Worm (Caenorhabditis elegans) whole organism, young adult: ENCODE results near the gene Y57G7A.6.

Experiments
- B0261.1 ChIP-seq: sonication (generic microtip); optimal IDR thresholded peaks from 2 replicates; lab custom pipeline; 2016; ENCODE audit warnings: mild to moderate bottlenecking, missing genetic modification characterization, moderate library complexity, missing compliant biosample characterization
- C06A6.2 ChIP-seq: fragments of 200-800 bp; sonication (Bioruptor generic); conservative IDR thresholded peaks from 2 replicates; pipeline ENCODE4 v1.3.6; 2022; ENCODE audit warnings: missing genetic modification characterization, missing compliant biosample characterization
- C17E4.6 ChIP-seq: fragments of 200-800 bp; sonication (Bioruptor generic); IDR thresholded peaks from 2 replicates; pipeline ENCODE4 v1.3.6; 2022; ENCODE audit warnings: missing genetic modification reagents, missing genetic modification characterization, missing compliant biosample characterization
- F37B4.10 ChIP-seq: fragments of 200-800 bp; sonication (Bioruptor generic); IDR thresholded peaks from 2 replicates; pipeline ENCODE4 v1.3.6; 2022; ENCODE audit warnings: missing genetic modification characterization, missing compliant biosample characterization
- F55B11.4 ChIP-seq: sonication (generic microtip); optimal IDR thresholded peaks from 2 replicates; lab custom pipeline; 2016; ENCODE audit warnings: missing compliant biosample characterization, missing genetic modification characterization, borderline replicate concordance; ENCODE audit not compliant: insufficient read depth
- F57A8.1 ChIP-seq: fragments of 200-800 bp; sonication (Bioruptor generic); optimal IDR thresholded peaks from 2 replicates; lab custom pipeline; 2018; ENCODE audit warnings: mild to moderate bottlenecking, missing genetic modification characterization, moderate library complexity, missing compliant biosample characterization
- Y53G8AR.9 ChIP-seq: fragments of 200-800 bp; sonication (Bioruptor generic); conservative IDR thresholded peaks from 2 replicates; pipeline ENCODE4 v1.3.6; 2022; ENCODE audit warnings: missing genetic modification reagents, missing genetic modification characterization, missing compliant biosample characterization
- Y67H2A.10 ChIP-seq: fragments of 200-800 bp; sonication (Bioruptor generic); conservative IDR thresholded peaks from 2 replicates; pipeline ENCODE4 v1.3.6; 2022; ENCODE audit warnings: missing genetic modification reagents, missing genetic modification characterization, missing compliant biosample characterization
- Y95B8A.8 ChIP-seq: fragments of 200-800 bp; sonication (Bioruptor generic); IDR thresholded peaks from 2 replicates; pipeline ENCODE4 v1.3.6; 2022; ENCODE audit warnings: missing genetic modification reagents, missing genetic modification characterization, missing compliant biosample characterization
- ZK185.1 ChIP-seq: sonication (generic microtip); optimal IDR thresholded peaks from 2 replicates; lab custom pipeline; 2016; ENCODE audit warnings: mild to moderate bottlenecking, missing genetic modification characterization, missing compliant biosample characterization; ENCODE audit not compliant: poor library complexity, severe bottlenecking
- aptf-3 ChIP-seq: fragments of 200-800 bp; sonication (Bioruptor generic); IDR thresholded peaks from 2 replicates; pipeline ENCODE4 v1.3.6; 2022; ENCODE audit warnings: missing genetic modification characterization, missing compliant biosample characterization
- atf-7 ChIP-seq: sonication (generic microtip); optimal IDR thresholded peaks from 2 replicates; lab custom pipeline; 2017; ENCODE audit warnings: mild to moderate bottlenecking, missing genetic modification characterization, missing compliant biosample characterization
- athp-1 ChIP-seq: sonication (generic microtip); optimal IDR thresholded peaks from 2 replicates; lab custom pipeline; 2017; ENCODE audit warnings: mild to moderate bottlenecking, missing genetic modification characterization, missing compliant biosample characterization
- attf-3 ChIP-seq: fragments of 200-800 bp; sonication (Bioruptor generic); conservative IDR thresholded peaks from 2 replicates; pipeline ENCODE4 v1.3.6; 2022; ENCODE audit warnings: missing genetic modification reagents, missing genetic modification characterization, missing compliant biosample characterization
- ccch-3 ChIP-seq: fragments of 200-800 bp; sonication (Bioruptor generic); optimal IDR thresholded peaks from 2 replicates; lab custom pipeline; 2018; ENCODE audit warnings: mild to moderate bottlenecking, missing genetic modification characterization, missing compliant biosample characterization
- ceh-27 ChIP-seq: fragments of 200-800 bp; sonication (Bioruptor generic); optimal IDR thresholded peaks from 2 replicates; lab custom pipeline; 2018; ENCODE audit warnings: mild to moderate bottlenecking, missing genetic modification characterization, moderate library complexity, missing compliant biosample characterization
- ceh-91 ChIP-seq: fragments of 200-800 bp; sonication (Bioruptor generic); IDR thresholded peaks from 2 replicates; pipeline ENCODE4 v1.3.6; 2022; ENCODE audit warnings: missing genetic modification reagents, missing genetic modification characterization, missing compliant biosample characterization
- chd-7 ChIP-seq: sonication (generic microtip); optimal IDR thresholded peaks from 2 replicates; lab custom pipeline; 2016; ENCODE audit warnings: mild to moderate bottlenecking, missing genetic modification characterization, moderate library complexity, missing compliant biosample characterization
- egl-18 ChIP-seq: fragments of 200-800 bp; sonication (Bioruptor generic); IDR thresholded peaks from 2 replicates; pipeline ENCODE4 v1.3.6; 2022; ENCODE audit warnings: missing genetic modification reagents, missing genetic modification characterization, missing compliant biosample characterization
- egrh-3 ChIP-seq: fragments of 200-800 bp; sonication (Bioruptor generic); IDR thresholded peaks from 2 replicates; pipeline ENCODE4 v1.3.6; 2022; ENCODE audit warnings: missing genetic modification reagents, missing genetic modification characterization, missing compliant biosample characterization
- ekl-4 ChIP-seq: fragments of 200-800 bp; sonication (Bioruptor generic); IDR thresholded peaks from 2 replicates; pipeline ENCODE4 v1.3.6; 2022; ENCODE audit warnings: missing genetic modification reagents, missing genetic modification characterization, missing compliant biosample characterization
- him-1 ChIP-seq: sonication (generic microtip); optimal IDR thresholded peaks from 2 replicates; lab custom pipeline; 2016; ENCODE audit warnings: missing genotype, missing genetic modification reagents, missing genetic modification characterization, missing compliant biosample characterization
- hlh-12 ChIP-seq: sonication (generic microtip); optimal IDR thresholded peaks from 2 replicates; lab custom pipeline; 2016; ENCODE audit warnings: missing genetic modification characterization, missing compliant biosample characterization
- hmg-1.2 ChIP-seq: fragments of 200-800 bp; sonication (Bioruptor generic); IDR thresholded peaks from 2 replicates; pipeline ENCODE4 v1.3.6; 2022; ENCODE audit warnings: missing genetic modification reagents, missing genetic modification characterization, missing compliant biosample characterization
- hsf-1 ChIP-seq: fragments of 200-800 bp; sonication (Bioruptor generic); IDR thresholded peaks from 2 replicates; pipeline ENCODE4 v1.3.6; 2022; ENCODE audit warnings: missing genetic modification reagents, missing genetic modification characterization, missing compliant biosample characterization
- let-526 ChIP-seq: fragments of 200-800 bp; sonication (Bioruptor generic); IDR thresholded peaks from 2 replicates; pipeline ENCODE4 v1.3.6; 2022; ENCODE audit warnings: missing genetic modification reagents, missing genetic modification characterization, missing compliant biosample characterization
- lin-26 ChIP-seq: fragments of 200-800 bp; sonication (Bioruptor generic); IDR thresholded peaks from 2 replicates; pipeline ENCODE4 v1.3.6; 2022; ENCODE audit warnings: missing genetic modification reagents, missing genetic modification characterization, missing compliant biosample characterization
- lin-40 ChIP-seq: sonication (generic microtip); optimal IDR thresholded peaks from 2 replicates; lab custom pipeline; 2016; ENCODE audit warnings: missing genetic modification characterization, mild to moderate bottlenecking, missing compliant biosample characterization, missing genotype, missing genetic modification reagents
- lin-54 ChIP-seq: fragments of 200-800 bp; sonication (Bioruptor generic); optimal IDR thresholded peaks from 2 replicates; lab custom pipeline; 2018; ENCODE audit warnings: mild to moderate bottlenecking, missing genetic modification characterization, missing compliant biosample characterization
- lsl-1 ChIP-seq: fragments of 200-800 bp; sonication (Bioruptor generic); optimal IDR thresholded peaks from 2 replicates; lab custom pipeline; 2018; ENCODE audit warnings: mild to moderate bottlenecking, missing genetic modification characterization, moderate library complexity, missing compliant biosample characterization
- mes-4 ChIP-seq: sonication (generic microtip); optimal IDR thresholded peaks from 2 replicates; lab custom pipeline; 2016; ENCODE audit warnings: missing genotype, missing genetic modification characterization, missing compliant biosample characterization
- repo-1 ChIP-seq: sonication (generic microtip); optimal IDR thresholded peaks from 2 replicates; lab custom pipeline; 2017; ENCODE audit warnings: mild to moderate bottlenecking, missing genetic modification characterization, missing compliant biosample characterization
- snpc-1.3 ChIP-seq: sonication (generic microtip); optimal IDR thresholded peaks from 2 replicates; lab custom pipeline; 2017; ENCODE audit warnings: missing genetic modification characterization, mild to moderate bottlenecking, missing compliant biosample characterization, antibody characterized with exemption, moderate library complexity, missing genotype, missing genetic modification reagents; ENCODE audit not compliant: insufficient read depth
- snpc-4 ChIP-seq, 5 experiments: fragments of 150-350 bp in 1 of 5; sonication (generic microtip) in 4 of 5; optimal IDR thresholded peaks; 2 replicates each; lab custom pipeline; 2014 to 2018; ENCODE audit warnings: missing genetic modification characterization in 5 of 5, missing biosample characterization in 3 of 5, antibody characterized with exemption in 2 of 5, mild to moderate bottlenecking in 2 of 5, missing compliant biosample characterization in 2 of 5, missing genotype in 2 of 5, moderate library complexity in 2 of 5, missing genetic modification reagents in 1 of 5
- sptf-2 ChIP-seq: fragments of 200-800 bp; sonication (Bioruptor generic); optimal IDR thresholded peaks from 2 replicates; lab custom pipeline; 2018; ENCODE audit warnings: mild to moderate bottlenecking, missing genetic modification characterization, missing compliant biosample characterization
- tbp1 ChIP-seq: fragments of 200-800 bp; sonication (Bioruptor generic); optimal IDR thresholded peaks from 2 replicates; lab custom pipeline; 2018; ENCODE audit warnings: mild to moderate bottlenecking, missing genetic modification characterization, missing compliant biosample characterization
- tbx-9 ChIP-seq: sonication (generic microtip); optimal IDR thresholded peaks from 2 replicates; lab custom pipeline; 2016; ENCODE audit warnings: borderline replicate concordance, missing genetic modification characterization, inconsistent platforms, missing compliant biosample characterization
- unc-62 ChIP-seq: fragments of 150-350 bp; optimal IDR thresholded peaks from 2 replicates; lab custom pipeline; 2014; ENCODE audit warnings: missing biosample characterization, missing genetic modification reagents, missing genetic modification characterization
- ztf-3 ChIP-seq: fragments of 200-800 bp; sonication (Bioruptor generic); optimal IDR thresholded peaks from 2 replicates; lab custom pipeline; 2018; ENCODE audit warnings: mild to moderate bottlenecking, missing genetic modification characterization, missing compliant biosample characterization
- ztf-6 ChIP-seq: fragments of 200-800 bp; sonication (Bioruptor generic); IDR thresholded peaks from 2 replicates; pipeline ENCODE4 v1.3.6; 2022; ENCODE audit warnings: missing genetic modification reagents, missing genetic modification characterization, missing compliant biosample characterization

Y57G7A.6 gene

ce11 chrII:1275439-1275838 lies 10.0 kb downstream of the Y57G7A.6 start, which contains the start of gene Y57G7A.5 (continued):
- TF ChIP-seq ztf-6 (GFP tag; lab: Robert Waterston, UW) = no peak

DNA sequence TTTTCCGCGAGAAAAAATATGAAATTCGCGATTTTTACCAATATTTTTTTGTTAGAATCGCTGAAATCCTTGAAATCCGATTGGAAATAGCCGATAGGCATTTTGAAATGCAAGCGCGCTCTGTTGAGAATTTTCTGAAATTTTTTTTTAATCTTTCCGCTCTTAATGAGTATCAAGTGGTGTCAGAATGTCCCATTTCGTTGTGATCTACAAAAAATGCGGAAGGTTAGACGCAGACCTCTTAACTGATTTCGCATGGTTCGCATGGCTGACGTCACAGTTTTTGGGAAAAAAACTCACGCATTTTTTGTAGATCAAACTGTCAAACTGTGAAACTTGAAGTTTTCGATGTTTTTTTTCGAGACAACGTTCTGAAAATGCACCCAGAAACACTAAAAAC lies 13.6 kb downstream of the Y57G7A.6 start, which contains the start of gene srw-66:
Gene srw-66, minus strand, starts transcription at position 101 of the 400 bp plus-strand sequence.
- TF ChIP-seq hlh-12 (tag; lab: Kevin White, UChicago) = no peak
- no peak for TF ChIP-seq ekl-4 (GFP tag; lab: Robert Waterston, UW)
- no peak for TF ChIP-seq tbp1 (GFP tag; lab: Kevin White, UChicago)
- no peak for TF ChIP-seq tbx-9 (tag; lab: Kevin White, UChicago)
- no peak for TF ChIP-seq hmg-1.2 (GFP tag; lab: Robert Waterston, UW)

ce11 chrII:1266790-1267189 lies 18.6 kb downstream of the Y57G7A.6 start, which contains the start of gene oac-30:
TSS of gene oac-30 (minus strand) at chrII:1266890.
- TF ChIP-seq tbx-9 (tag; lab: Kevin White, UChicago) = no peak
- no peak for TF ChIP-seq repo-1 (tag; lab: Kevin White, UChicago)
- no peak for TF ChIP-seq chd-7 (tag; lab: Kevin White, UChicago)
- TF ChIP-seq snpc-4 (GFP tag; optimal IDR thresholded peaks at IDR 0.05; lab: Kevin White, UChicago) = no peak
- no peak for TF ChIP-seq snpc-4 (tag; optimal IDR thresholded peaks at IDR 0.05; lab: Kevin White, UChicago)
- no peak for TF ChIP-seq mes-4
- TF ChIP-seq Y53G8AR.9 (GFP tag; lab: Robert Waterston, UW) = no peak
- TF ChIP-seq athp-1 (tag; lab: Kevin White, UChicago) = no peak
- no peak for TF ChIP-seq hsf-1 (GFP tag; lab: Robert Waterston, UW)
- TF ChIP-seq C17E4.6 (GFP tag; lab: Robert Waterston, UW) = no peak
- TF ChIP-seq ZK185.1 (tag; lab: Kevin White, UChicago) = no peak
- TF ChIP-seq lin-54 = no peak
- no peak for TF ChIP-seq lin-40 (tag; lab: Kevin White, UChicago)
- no peak for TF ChIP-seq B0261.1 (tag; lab: Kevin White, UChicago)
- TF ChIP-seq hmg-1.2 (GFP tag; lab: Robert Waterston, UW) = no peak

ce11 chrII:1258634-1259033 lies 26.8 kb downstream of the Y57G7A.6 start, which contains the start of gene clpr-2:
TSS of gene clpr-2 (plus strand) at chrII:1258934.
- TF ChIP-seq egrh-3 (GFP tag; lab: Robert Waterston, UW) = no peak
- no peak for TF ChIP-seq attf-3
- TF ChIP-seq Y67H2A.10 = no peak
- no peak for TF ChIP-seq C06A6.2
- TF ChIP-seq lsl-1 (GFP tag; lab: Kevin White, UChicago) = no peak
- TF ChIP-seq F57A8.1 (GFP tag; lab: Kevin White, UChicago) = no peak
- TF ChIP-seq hmg-1.2 (GFP tag; lab: Robert Waterston, UW) = no peak
- no peak for TF ChIP-seq unc-62 (GFP tag; lab: Kevin White, UChicago)
- TF ChIP-seq hsf-1 (GFP tag; lab: Robert Waterston, UW) = no peak
- no peak for TF ChIP-seq aptf-3
- no peak for TF ChIP-seq chd-7 (tag; lab: Kevin White, UChicago)
- TF ChIP-seq ztf-3 (GFP tag; lab: Kevin White, UChicago) = no peak
- no peak for TF ChIP-seq F37B4.10
- no peak for TF ChIP-seq snpc-1.3 (tag; lab: Kevin White, UChicago)

DNA sequence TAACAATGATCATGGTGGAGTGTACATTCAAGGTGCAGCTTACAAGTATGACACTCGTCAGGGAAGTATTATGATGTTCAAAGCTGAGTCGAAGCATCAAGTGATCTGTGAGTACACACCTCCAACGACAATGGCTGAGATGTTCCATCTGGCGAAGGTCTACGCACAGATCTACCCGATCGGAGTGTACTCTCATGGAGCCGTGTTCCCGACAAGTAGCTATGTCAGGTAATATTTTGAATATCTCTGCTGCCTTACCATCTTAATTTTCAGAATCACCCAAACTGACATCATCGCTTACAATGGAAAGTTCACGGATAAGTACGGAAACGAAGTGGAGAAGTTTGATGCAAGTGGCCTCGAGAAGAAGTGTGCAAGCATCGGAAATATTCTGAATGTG lies 28.7 kb downstream of the Y57G7A.6 start:
- no peak for TF ChIP-seq egl-18 (GFP tag; lab: Robert Waterston, UW)
- TF ChIP-seq ccch-3 (GFP tag; lab: Kevin White, UChicago) = no peak
- TF ChIP-seq F55B11.4 (tag; lab: Kevin White, UChicago) = no peak
- TF ChIP-seq sptf-2 (GFP tag; lab: Kevin White, UChicago) = no peak
- TF ChIP-seq lin-26 (GFP tag; lab: Robert Waterston, UW) = no peak
- no peak for TF ChIP-seq atf-7 (tag; lab: Kevin White, UChicago)
- no peak for TF ChIP-seq ceh-91
- TF ChIP-seq ceh-27 (GFP tag; lab: Kevin White, UChicago) = no peak
- TF ChIP-seq him-1 = no peak
- no peak for TF ChIP-seq let-526
- no peak for TF ChIP-seq Y95B8A.8
- TF ChIP-seq snpc-4 (GFP tag; optimal IDR thresholded peaks at IDR 0.05; lab: Kevin White, UChicago) = no peak
- TF ChIP-seq snpc-4 (tag; optimal IDR thresholded peaks at IDR 0.05; lab: Kevin White, UChicago) = no peak
